Worm (Caenorhabditis elegans): ENCODE measurements around the gene gcy-13.

The gcy-13 gene

ce11 chrV:12320274-12320839, 49.0 kb downstream of the gcy-13 start:
- peak in 1 of 2 experiments; percentile 13 for TF ChIP-seq daf-16 (GFP tag; optimal IDR thresholded peaks at IDR 0.05)
- peak; percentile 13 for TF ChIP-seq daf-16 (tag; optimal IDR thresholded peaks at IDR 0.05)
- no peak for TF ChIP-seq snpc-4 (tag; optimal IDR thresholded peaks at IDR 0.05)
- TF ChIP-seq snpc-1.2 (GFP tag; IDR thresholded peaks at IDR 0.05), result no peak; the same call in 1 of the 2 replicates
- TF ChIP-seq nhr-11 (tag; optimal IDR thresholded peaks at IDR 0.05), result no peak
- TF ChIP-seq pha-4 (GFP tag; IDR thresholded peaks at IDR 0.05), result no peak; the same call in 1 of the 2 replicates
- TF ChIP-seq pha-4 (tag; optimal IDR thresholded peaks at IDR 0.05), result no peak
- TF ChIP-seq unc-130 (GFP tag; optimal IDR thresholded peaks at IDR 0.05), result no peak
- peak; percentile 10 for TF ChIP-seq sdz-12 (GFP tag; optimal IDR thresholded peaks at IDR 0.05)
- no peak for TF ChIP-seq lin-1 (GFP tag; IDR thresholded peaks at IDR 0.05)
- no peak for TF ChIP-seq hlh-30 (tag; optimal IDR thresholded peaks at IDR 0.05; ENCODE audit: insufficient read depth)
- no peak for TF ChIP-seq T20F7.1 (GFP tag; optimal IDR thresholded peaks at IDR 0.05)
- TF ChIP-seq ceh-28 (tag; optimal IDR thresholded peaks at IDR 0.05), result no peak
- TF ChIP-seq gei-8 (GFP tag; optimal IDR thresholded peaks at IDR 0.05), result peak; percentile 20
- no peak for TF ChIP-seq ztf-11 (tag; optimal IDR thresholded peaks at IDR 0.05)
- no peak for TF ChIP-seq zfp-2 (tag; optimal IDR thresholded peaks at IDR 0.05)
- no peak for TF ChIP-seq spr-3 (GFP tag; optimal IDR thresholded peaks at IDR 0.05)
- TF ChIP-seq zip-11 (GFP tag; IDR thresholded peaks at IDR 0.05), result no peak
- no peak for TF ChIP-seq dmd-6 (GFP tag; IDR thresholded peaks at IDR 0.05)
- no peak for TF ChIP-seq ceh-32 (tag; optimal IDR thresholded peaks at IDR 0.05; ENCODE audit: poor library complexity)
- TF ChIP-seq zag-1 (tag; optimal IDR thresholded peaks at IDR 0.05), result no peak
- TF ChIP-seq nhr-48 (tag; optimal IDR thresholded peaks at IDR 0.05), result no peak
- no peak for TF ChIP-seq nhr-10 (tag; optimal IDR thresholded peaks at IDR 0.05)
- no peak for TF ChIP-seq F44E2.7 (GFP tag; IDR thresholded peaks at IDR 0.05)
- TF ChIP-seq unc-62 (GFP tag; optimal IDR thresholded peaks at IDR 0.05 in 1 of 2), result no peak
- TF ChIP-seq unc-62 (tag; optimal IDR thresholded peaks at IDR 0.05), result no peak
- no peak for TF ChIP-seq R02D3.7 (tag; optimal IDR thresholded peaks at IDR 0.05)
- TF ChIP-seq tag-97 (GFP tag; IDR thresholded peaks at IDR 0.05), result no peak
- peak; percentile 42; the same call in 1 of the 2 replicates for TF ChIP-seq zfp-3 (GFP tag; conservative IDR thresholded peaks at IDR 0.05)
- no peak for TF ChIP-seq Y48G9A.11 (GFP tag; IDR thresholded peaks at IDR 0.05)
- peak in 1 of 2 experiments; percentile 29 for TF ChIP-seq lsy-2 (tag; optimal IDR thresholded peaks at IDR 0.05)
- no peak for TF ChIP-seq lin-39 (tag; optimal IDR thresholded peaks at IDR 0.05)
- no peak for TF ChIP-seq mdl-1 (tag; optimal IDR thresholded peaks at IDR 0.05)
- TF ChIP-seq mes-2 (tag; optimal IDR thresholded peaks at IDR 0.05; ENCODE audit: poor library complexity, severe bottlenecking), result peak; percentile 22
- TF ChIP-seq lin-29 (GFP tag; IDR thresholded peaks at IDR 0.05), result no peak
- TF ChIP-seq fkh-10 (GFP tag; optimal IDR thresholded peaks at IDR 0.05), result no peak
- TF ChIP-seq D1046.2 (GFP tag; IDR thresholded peaks at IDR 0.05), result no peak
- no peak for TF ChIP-seq lim-7 (GFP tag; IDR thresholded peaks at IDR 0.05)
- no peak for TF ChIP-seq nhr-237 (tag; optimal IDR thresholded peaks at IDR 0.05)
- TF ChIP-seq madf-5 (GFP tag; IDR thresholded peaks at IDR 0.05), result no peak
- TF ChIP-seq F49E8.2 (tag; optimal IDR thresholded peaks at IDR 0.05; ENCODE audit: borderline replicate concordance), result peak; percentile 2
- peak; percentile 32 for TF ChIP-seq arid-1 (GFP tag; conservative IDR thresholded peaks at IDR 0.05)
- TF ChIP-seq dmd-9 (GFP tag; IDR thresholded peaks at IDR 0.05), result no peak
- TF ChIP-seq ctbp-1 (GFP tag; IDR thresholded peaks at IDR 0.05), result no peak
- TF ChIP-seq duxl-1 (tag; optimal IDR thresholded peaks at IDR 0.05; ENCODE audit: poor library complexity), result peak; percentile 64
- no peak for TF ChIP-seq unc-39 (tag; optimal IDR thresholded peaks at IDR 0.05)
- TF ChIP-seq nhr-25 (tag; optimal IDR thresholded peaks at IDR 0.05; ENCODE audit: borderline replicate concordance, insufficient read depth), result no peak
- TF ChIP-seq ces-1 (GFP tag; optimal IDR thresholded peaks at IDR 0.05), result no peak
- no peak for TF ChIP-seq mxl-2 (GFP tag; conservative IDR thresholded peaks at IDR 0.05)
- 0 out of 2 replicates have a peak, but pooled peaks have one; percentile 31 for TF ChIP-seq lin-38 (GFP tag; IDR thresholded peaks at IDR 0.05)
- 0 out of 2 replicates have a peak, but pooled peaks have one; percentile 9 for TF ChIP-seq hmg-1.1 (GFP tag; IDR thresholded peaks at IDR 0.05)

Data from whole organism, L4 larva.